Fruit fly (Drosophila melanogaster) whole organism, embryonic: ENCODE results near the gene ecd.

Experiments used
- BEAF-32 ChIP-seq: fragments of 200-800 bp; sonication (Bioruptor generic); optimal IDR thresholded peaks from 3 replicates; lab custom pipeline; 2017; ENCODE audit warnings: missing biosample characterization, missing genetic modification characterization, mild to moderate bottlenecking, moderate library complexity, missing genetic modification reagents
- CG10209 ChIP-seq: fragments of 200-800 bp; sonication (Bioruptor generic); optimal IDR thresholded peaks from 3 replicates; lab custom pipeline; 2017; ENCODE audit warnings: missing biosample characterization, mild to moderate bottlenecking, missing genetic modification characterization, missing genetic modification reagents
- CG10267 ChIP-seq: fragments of 200-800 bp; sonication (Bioruptor generic); optimal IDR thresholded peaks from 2 replicates; lab custom pipeline; 2018; ENCODE audit warnings: missing biosample characterization, mild to moderate bottlenecking, missing genetic modification characterization, moderate library complexity
- CG11085 ChIP-seq: fragments of 200-800 bp; sonication (Bioruptor generic); IDR thresholded peaks from 2 replicates; pipeline ENCODE4 v1.3.6; 2022; ENCODE audit warnings: missing biosample characterization, missing genetic modification characterization
- CG11398 ChIP-seq: fragments of 200-800 bp; sonication (Bioruptor generic); optimal IDR thresholded peaks from 2 replicates; lab custom pipeline; 2016; ENCODE audit warnings: missing biosample characterization, missing genetic modification characterization
- CG11456 ChIP-seq: fragments of 200-800 bp; sonication (Bioruptor generic); IDR thresholded peaks from 3 replicates; pipeline ENCODE4 v1.3.6; 2022; ENCODE audit warnings: missing biosample characterization, missing genetic modification characterization
- CG11696 ChIP-seq: fragments of 200-800 bp; sonication (Bioruptor generic); IDR thresholded peaks from 2 replicates; pipeline ENCODE4 v1.3.6; 2022; ENCODE audit warnings: missing biosample characterization, missing genetic modification characterization
- CG12236 ChIP-seq: fragments of 200-800 bp; sonication (Bioruptor generic); optimal IDR thresholded peaks from 2 replicates; lab custom pipeline; 2016; ENCODE audit warnings: missing biosample characterization, missing genetic modification characterization
- CG12391 ChIP-seq: fragments of 200-800 bp; sonication (Bioruptor generic); optimal IDR thresholded peaks from 3 replicates; lab custom pipeline; 2018; ENCODE audit warnings: missing biosample characterization, mild to moderate bottlenecking, missing genetic modification characterization, moderate library complexity
- CG13424 ChIP-seq: fragments of 200-800 bp; sonication (Bioruptor generic); optimal IDR thresholded peaks from 2 replicates; lab custom pipeline; 2019; ENCODE audit warnings: missing biosample characterization, mild to moderate bottlenecking, missing genetic modification characterization, moderate library complexity
- CG16863 ChIP-seq: fragments of 200-800 bp; sonication (Bioruptor generic); optimal IDR thresholded peaks from 3 replicates; lab custom pipeline; 2016; ENCODE audit warnings: missing biosample characterization, missing genetic modification characterization
- CG17186 ChIP-seq: fragments of 200-800 bp; sonication (Bioruptor generic); optimal IDR thresholded peaks from 3 replicates; lab custom pipeline; 2017; ENCODE audit warnings: missing biosample characterization, missing genetic modification reagents, missing genetic modification characterization
- CG2678 ChIP-seq: fragments of 200-800 bp; sonication (Bioruptor generic); optimal IDR thresholded peaks from 3 replicates; lab custom pipeline; 2019; ENCODE audit warnings: missing biosample characterization, mild to moderate bottlenecking, missing genetic modification characterization, moderate library complexity
- CG3163 ChIP-seq: fragments of 200-800 bp; sonication (Bioruptor generic); optimal IDR thresholded peaks from 3 replicates; lab custom pipeline; 2016; ENCODE audit warnings: missing biosample characterization, missing genetic modification characterization
- CG4617 ChIP-seq: fragments of 200-800 bp; sonication (Bioruptor generic); optimal IDR thresholded peaks from 3 replicates; lab custom pipeline; 2016; ENCODE audit warnings: missing biosample characterization, missing genetic modification characterization, borderline replicate concordance
- CG4730 ChIP-seq: fragments of 200-800 bp; sonication (Bioruptor generic); IDR thresholded peaks from 2 replicates; pipeline ENCODE4 v1.3.6; 2022; ENCODE audit warnings: missing biosample characterization, missing genetic modification characterization
- CG7928 ChIP-seq: fragments of 200-800 bp; sonication (Bioruptor generic); optimal IDR thresholded peaks from 2 replicates; lab custom pipeline; 2017; ENCODE audit warnings: missing biosample characterization, mild to moderate bottlenecking, missing genetic modification characterization
- CHES-1-like ChIP-seq: fragments of 200-800 bp; sonication (Bioruptor generic); optimal IDR thresholded peaks from 2 replicates; lab custom pipeline; 2016; ENCODE audit warnings: missing biosample characterization, missing genetic modification characterization
- D ChIP-seq, 2 experiments: fragments of 200-800 bp in 1 of 2; fragments of >200 bp in 1 of 2; sonication (Bioruptor generic) in 1 of 2; optimal IDR thresholded peaks; 2 replicates in 1 of 2; 3 replicates in 1 of 2; lab custom pipeline; 2017; ENCODE audit warnings: mild to moderate bottlenecking in 1 of 2, missing biosample characterization in 1 of 2, missing genetic modification characterization in 1 of 2, missing genetic modification reagents in 1 of 2
- Dek ChIP-seq: fragments of 200-800 bp; sonication (Bioruptor generic); optimal IDR thresholded peaks from 3 replicates; lab custom pipeline; 2019; ENCODE audit warnings: missing biosample characterization, mild to moderate bottlenecking, missing genetic modification characterization, moderate library complexity
- Dip3 ChIP-seq: fragments of 200-800 bp; sonication (Bioruptor generic); optimal IDR thresholded peaks from 3 replicates; lab custom pipeline; 2016; ENCODE audit warnings: missing biosample characterization, missing genetic modification characterization
- Doc3 ChIP-seq: fragments of 200-800 bp; sonication (Bioruptor generic); IDR thresholded peaks from 3 replicates; pipeline ENCODE4 v1.3.6; 2022; ENCODE audit warnings: missing biosample characterization, missing genetic modification characterization; ENCODE audit not compliant: partially characterized antibody
- Dref ChIP-seq: fragments of 200-800 bp; sonication (Bioruptor generic); IDR thresholded peaks from 2 replicates; pipeline ENCODE4 v1.3.6; 2022; ENCODE audit warnings: missing biosample characterization, missing genetic modification characterization
- Ets65A ChIP-seq: fragments of 200-800 bp; sonication (Bioruptor generic); peaks from one replicate; lab custom pipeline; 2016; ENCODE audit warnings: missing biosample characterization, missing genetic modification characterization
- H2.0 ChIP-seq: fragments of 200-800 bp; sonication (Bioruptor generic); IDR thresholded peaks from 2 replicates; pipeline ENCODE4 v1.3.6; 2022; ENCODE audit warnings: missing biosample characterization, missing genetic modification characterization
- HLH54F ChIP-seq: fragments of 200-800 bp; sonication (Bioruptor generic); optimal IDR thresholded peaks from 3 replicates; lab custom pipeline; 2016; ENCODE audit warnings: missing biosample characterization, missing genetic modification characterization
- Hr51 ChIP-seq, 2 experiments: fragments of 200-800 bp; sonication (Bioruptor generic); optimal IDR thresholded peaks; 2 replicates in 1 of 2; 3 replicates in 1 of 2; lab custom pipeline; 2016 to 2018; ENCODE audit warnings: missing biosample characterization in 2 of 2, missing genetic modification characterization in 2 of 2, mild to moderate bottlenecking in 1 of 2, moderate library complexity in 1 of 2
- MBD-R2 ChIP-seq: fragments of 200-800 bp; sonication (Bioruptor generic); IDR thresholded peaks from 2 replicates; pipeline ENCODE4 v1.3.6; 2022; ENCODE audit warnings: missing biosample characterization, missing genetic modification characterization
- NfI ChIP-seq: fragments of 200-800 bp; sonication (Bioruptor generic); optimal IDR thresholded peaks from 3 replicates; lab custom pipeline; 2018; ENCODE audit warnings: missing biosample characterization, mild to moderate bottlenecking, missing genetic modification characterization, moderate library complexity
- Side ChIP-seq: fragments of 200-800 bp; sonication (Bioruptor generic); optimal IDR thresholded peaks from 2 replicates; lab custom pipeline; 2016; ENCODE audit warnings: missing biosample characterization, missing genetic modification characterization
- Usf ChIP-seq: fragments of 200-800 bp; sonication (Bioruptor generic); optimal IDR thresholded peaks from 2 replicates; lab custom pipeline; 2017; ENCODE audit warnings: missing genotype, missing biosample characterization, missing genetic modification characterization
- btn ChIP-seq: fragments of 200-800 bp; sonication (Bioruptor generic); optimal IDR thresholded peaks from 2 replicates; lab custom pipeline; 2016; ENCODE audit warnings: missing biosample characterization, missing genetic modification characterization
- ci ChIP-seq: fragments of 200-800 bp; sonication (Bioruptor generic); IDR thresholded peaks from 3 replicates; pipeline ENCODE4 v1.3.6; 2022; ENCODE audit warnings: missing biosample characterization, missing genetic modification characterization
- dati ChIP-seq: fragments of 200-800 bp; sonication (Bioruptor generic); IDR thresholded peaks from 2 replicates; pipeline ENCODE4 v1.3.6; 2022; ENCODE audit warnings: missing biosample characterization, missing genetic modification characterization
- fd3F ChIP-seq: fragments of 200-800 bp; sonication (Bioruptor generic); optimal IDR thresholded peaks from 2 replicates; lab custom pipeline; 2018; ENCODE audit warnings: missing biosample characterization, mild to moderate bottlenecking, missing genetic modification characterization, moderate library complexity
- fru ChIP-seq: fragments of >200 bp; optimal IDR thresholded peaks from 2 replicates; lab custom pipeline; 2017
- kah ChIP-seq: fragments of 200-800 bp; sonication (Bioruptor generic); optimal IDR thresholded peaks from 2 replicates; lab custom pipeline; 2018; ENCODE audit warnings: missing biosample characterization, mild to moderate bottlenecking, missing genetic modification characterization
- lilli ChIP-seq: fragments of 200-800 bp; sonication (Bioruptor generic); optimal IDR thresholded peaks from 3 replicates; lab custom pipeline; 2016; ENCODE audit warnings: missing biosample characterization, missing genetic modification characterization
- lmd ChIP-seq: fragments of 200-800 bp; sonication (Bioruptor generic); IDR thresholded peaks from 2 replicates; pipeline ENCODE4 v1.3.6; 2022; ENCODE audit warnings: missing biosample characterization, missing genetic modification characterization
- nau ChIP-seq: fragments of 200-800 bp; sonication (Bioruptor generic); optimal IDR thresholded peaks from 3 replicates; lab custom pipeline; 2017; ENCODE audit warnings: missing biosample characterization, mild to moderate bottlenecking, missing genetic modification characterization, missing genetic modification reagents
- p53 ChIP-seq: fragments of 200-800 bp; sonication (Bioruptor generic); optimal IDR thresholded peaks from 2 replicates; lab custom pipeline; 2016; ENCODE audit warnings: missing biosample characterization, missing genetic modification characterization
- peb ChIP-seq: fragments of 200-800 bp; sonication (Bioruptor generic); IDR thresholded peaks from 2 replicates; pipeline ENCODE4 v1.3.6; 2022; ENCODE audit warnings: missing biosample characterization, missing genetic modification characterization
- pita ChIP-seq: fragments of 200-800 bp; sonication (Bioruptor generic); optimal IDR thresholded peaks from 2 replicates; lab custom pipeline; 2017; ENCODE audit warnings: missing biosample characterization, mild to moderate bottlenecking, missing genetic modification characterization
- pzg ChIP-seq: fragments of 200-800 bp; sonication (Bioruptor generic); optimal IDR thresholded peaks from 3 replicates; lab custom pipeline; 2018; ENCODE audit warnings: missing biosample characterization, mild to moderate bottlenecking, missing genetic modification characterization, moderate library complexity
- sc ChIP-seq, 3 experiments: fragments of >200 bp in 2 of 3; fragments of 200-800 bp in 1 of 3; sonication (Bioruptor generic) in 1 of 3; optimal IDR thresholded peaks; 2 replicates in 2 of 3; 3 replicates in 1 of 3; lab custom pipeline; 2017; ENCODE audit warnings: mild to moderate bottlenecking in 1 of 3, missing biosample characterization in 1 of 3, missing genetic modification characterization in 1 of 3, missing genetic modification reagents in 1 of 3
- sd ChIP-seq: fragments of 200-800 bp; sonication (Bioruptor generic); optimal IDR thresholded peaks from 3 replicates; lab custom pipeline; 2018; ENCODE audit warnings: missing biosample characterization, mild to moderate bottlenecking, missing genetic modification characterization, moderate library complexity
- tna ChIP-seq: fragments of 200-800 bp; sonication (Bioruptor generic); IDR thresholded peaks from 2 replicates; pipeline ENCODE4 v1.3.6; 2022; ENCODE audit warnings: missing biosample characterization, missing genetic modification characterization; ENCODE audit not compliant: partially characterized antibody
- ttk ChIP-seq: fragments of 200-800 bp; sonication (Bioruptor generic); IDR thresholded peaks from 2 replicates; pipeline ENCODE4 v2.1.2; 2022; ENCODE audit warnings: missing biosample characterization, missing genetic modification characterization
- tx ChIP-seq: fragments of 200-800 bp; sonication (Bioruptor generic); optimal IDR thresholded peaks from 2 replicates; lab custom pipeline; 2016; ENCODE audit warnings: missing biosample characterization, missing genetic modification characterization
- vfl ChIP-seq: fragments of 200-800 bp; sonication (Bioruptor generic); optimal IDR thresholded peaks from 2 replicates; lab custom pipeline; 2016; ENCODE audit warnings: missing biosample characterization, missing genetic modification characterization

Gene ecd

dm6 chr3L:2257412-2257862, 8.2 kb downstream of the ecd start, which contains the start of the genes CG1275 and Elp5 (continued):
- TF ChIP-seq HLH54F (GFP tag; lab: Kevin White, UChicago) (peak; percentile 97), H2.0 (GFP tag; lab: Robert Waterston, UW) (peak; percentile 99), D (optimal IDR thresholded peaks at IDR 0.05; lab: Kevin White, UChicago) (no peak), D (GFP tag; optimal IDR thresholded peaks at IDR 0.05; lab: Kevin White, UChicago) (peak; percentile 92), sc (optimal IDR thresholded peaks at IDR 0.05; lab: Kevin White, UChicago) (no peak), sc (GFP tag; optimal IDR thresholded peaks at IDR 0.05; lab: Kevin White, UChicago) (peak; percentile 95), peb (GFP tag; lab: Robert Waterston, UW) (peak; percentile 99), fru (no peak), lmd (GFP tag; lab: Robert Waterston, UW) (peak; percentile 100), p53 (peak; percentile 87), sd (peak; percentile 93), CG3163 (GFP tag; lab: Kevin White, UChicago) (peak; percentile 82), Dip3 (GFP tag; lab: Kevin White, UChicago) (peak; percentile 97), CG11085 (GFP tag; lab: Robert Waterston, UW) (peak; percentile 99), NfI (peak; percentile 99), ttk (peak; percentile 99), CG10267 (tag; lab: Kevin White, UChicago) (peak; percentile 92), Dek (tag; lab: Kevin White, UChicago) (peak; percentile 98), Doc3 (no peak), fd3F (GFP tag; lab: Kevin White, UChicago) (peak; percentile 98), tna (no peak), CG16863 (peak; percentile 95), BEAF-32 (GFP tag; lab: Kevin White, UChicago) (peak; percentile 45), CG12236 (GFP tag; lab: Kevin White, UChicago) (peak; percentile 90), Hr51 (GFP tag; optimal IDR thresholded peaks at IDR 0.05; lab: Kevin White, UChicago) (peak; percentile 97 to 98), tx (GFP tag; lab: Kevin White, UChicago) (peak; percentile 96), nau (GFP tag; lab: Kevin White, UChicago) (no peak), CG2678 (peak; percentile 99), kah (GFP tag; lab: Kevin White, UChicago) (peak; percentile 49), Usf (GFP tag; lab: Kevin White, UChicago) (peak; percentile 95), lilli (GFP tag; lab: Kevin White, UChicago) (peak; percentile 99), btn (GFP tag; lab: Kevin White, UChicago) (peak; percentile 89), dati (GFP tag; lab: Robert Waterston, UW) (peak; percentile 99), CG10209 (peak; percentile 98), CG4730 (GFP tag; lab: Robert Waterston, UW) (peak; percentile 99), CG11398 (GFP tag; lab: Kevin White, UChicago) (peak; percentile 92), Ets65A (GFP tag; lab: Kevin White, UChicago) (peak; percentile 100), vfl (GFP tag; lab: Kevin White, UChicago) (peak; percentile 98), CG4617 (GFP tag; lab: Kevin White, UChicago) (peak; percentile 96), CHES-1-like (GFP tag; lab: Kevin White, UChicago) (peak; percentile 96), CG12391 (tag; lab: Kevin White, UChicago) (peak; percentile 98), CG11456 (peak; percentile 100), pita (GFP tag; lab: Kevin White, UChicago) (no peak), MBD-R2 (GFP tag; lab: Robert Waterston, UW) (peak; percentile 100), ci (peak; percentile 100), pzg (GFP tag; lab: Kevin White, UChicago) (peak; percentile 64), Side (GFP tag; lab: Kevin White, UChicago) (peak; percentile 96), Dref (peak; percentile 58), CG11696 (GFP tag; lab: Robert Waterston, UW) (peak; percentile 98), CG7928 (GFP tag; lab: Kevin White, UChicago) (peak; percentile 98), CG13424 (tag; lab: Kevin White, UChicago) (peak; percentile 99), CG17186 (GFP tag; lab: Kevin White, UChicago) (peak; percentile 82)
